Fruit fly (Drosophila melanogaster): ENCODE measurements around the gene Sec10.

The Sec10 gene

dm6 chr3R:24151924-24152809, 17.5 kb downstream of the Sec10 start, which contains the start of the genes p38a and CG6178:
TSS of gene p38a (minus strand) at chr3R:24152321.
TSS of gene CG6178 (plus strand) at chr3R:24152347.
- TF ChIP-seq kay (GFP tag; ENCODE audit: borderline replicate concordance) (no peak), toe (GFP tag; optimal IDR thresholded peaks at IDR 0.05) (peak; percentile 67), CG7045 (GFP tag; optimal IDR thresholded peaks at IDR 0.05) (peak; percentile 97), pad (GFP tag; optimal IDR thresholded peaks at IDR 0.05) (peak; percentile 90), Clk (GFP tag; optimal IDR thresholded peaks at IDR 0.05) (peak; percentile 75), ovo (GFP tag; optimal IDR thresholded peaks at IDR 0.05) (peak; percentile 80), cnc (optimal IDR thresholded peaks at IDR 0.05) (no peak), CG33017 (tag; optimal IDR thresholded peaks at IDR 0.05) (peak; percentile 97), CG14711 (tag; optimal IDR thresholded peaks at IDR 0.05) (peak; percentile 96), CG5204 (GFP tag; optimal IDR thresholded peaks at IDR 0.05) (peak; percentile 79), Mnt (GFP tag; optimal IDR thresholded peaks at IDR 0.05) (peak; percentile 77), CG7101 (tag; optimal IDR thresholded peaks at IDR 0.05) (peak; percentile 99), tj (GFP tag; optimal IDR thresholded peaks at IDR 0.05) (peak; percentile 85), CG1620 (GFP tag; optimal IDR thresholded peaks at IDR 0.05) (peak; percentile 59), Crg-1 (GFP tag; optimal IDR thresholded peaks at IDR 0.05) (peak; percentile 71), cic (GFP tag; optimal IDR thresholded peaks at IDR 0.05) (peak; percentile 73), CG12768 (GFP tag; optimal IDR thresholded peaks at IDR 0.05) (peak; percentile 97), bab1 (GFP tag; optimal IDR thresholded peaks at IDR 0.05) (peak; percentile 97), CG11617 (GFP tag; optimal IDR thresholded peaks at IDR 0.05) (peak; percentile 99), Hr96 (GFP tag; optimal IDR thresholded peaks at IDR 0.05) (peak; percentile 60)

- TF ChIP-seq tj (GFP tag; optimal IDR thresholded peaks at IDR 0.05) (peak; percentile 50), Mnt (GFP tag; optimal IDR thresholded peaks at IDR 0.05) (peak; percentile 75), bab1 (GFP tag; optimal IDR thresholded peaks at IDR 0.05) (peak; percentile 88), CG5204 (GFP tag; optimal IDR thresholded peaks at IDR 0.05) (no peak), CG7045 (GFP tag; optimal IDR thresholded peaks at IDR 0.05) (peak; percentile 83), CG14711 (tag; optimal IDR thresholded peaks at IDR 0.05) (peak; percentile 90), cic (GFP tag; optimal IDR thresholded peaks at IDR 0.05) (peak; percentile 34), CG12768 (GFP tag; optimal IDR thresholded peaks at IDR 0.05) (peak; percentile 91), cnc (optimal IDR thresholded peaks at IDR 0.05) (no peak), CG11617 (GFP tag; optimal IDR thresholded peaks at IDR 0.05) (peak; percentile 86), pad (GFP tag; optimal IDR thresholded peaks at IDR 0.05) (peak; percentile 82), Hr96 (GFP tag; optimal IDR thresholded peaks at IDR 0.05) (no peak), Crg-1 (GFP tag; optimal IDR thresholded peaks at IDR 0.05) (peak; percentile 45), Clk (GFP tag; optimal IDR thresholded peaks at IDR 0.05) (peak; percentile 38), kay (GFP tag; ENCODE audit: borderline replicate concordance) (no peak), ovo (GFP tag; optimal IDR thresholded peaks at IDR 0.05) (peak; percentile 17), CG33017 (tag; optimal IDR thresholded peaks at IDR 0.05) (peak; percentile 91), CG7101 (tag; optimal IDR thresholded peaks at IDR 0.05) (peak; percentile 94), CG1620 (GFP tag; optimal IDR thresholded peaks at IDR 0.05) (peak; percentile 57), toe (GFP tag; optimal IDR thresholded peaks at IDR 0.05) (no peak)
Observed at dm6 chr3R:24161173-24161811, 26.7 kb downstream of the Sec10 start, which contains the start of the genes Myo95E and TBC1d7. TSS of gene Myo95E (minus strand) at chr3R:24161498. TSS of gene TBC1d7 (plus strand) at chr3R:24161727.

- TF ChIP-seq CG14711 (tag; optimal IDR thresholded peaks at IDR 0.05) (no peak), CG7101 (tag; optimal IDR thresholded peaks at IDR 0.05) (no peak), CG1620 (GFP tag; optimal IDR thresholded peaks at IDR 0.05) (no peak), Mnt (GFP tag; optimal IDR thresholded peaks at IDR 0.05) (peak; percentile 36), bab1 (GFP tag; optimal IDR thresholded peaks at IDR 0.05) (no peak), CG33017 (tag; optimal IDR thresholded peaks at IDR 0.05) (no peak), CG11617 (GFP tag; optimal IDR thresholded peaks at IDR 0.05) (no peak)
Observed at dm6 chr3R:24162774-24163555, 28.3 kb downstream of the Sec10 start, which contains the start of gene mRpS24. TSS of gene mRpS24 (minus strand) at chr3R:24163545.

- TF ChIP-seq cnc (optimal IDR thresholded peaks at IDR 0.05) (no peak), Clk (GFP tag; optimal IDR thresholded peaks at IDR 0.05) (no peak), CG14711 (tag; optimal IDR thresholded peaks at IDR 0.05) (peak; percentile 91), bab1 (GFP tag; optimal IDR thresholded peaks at IDR 0.05) (peak; percentile 50), CG33017 (tag; optimal IDR thresholded peaks at IDR 0.05) (peak; percentile 20), CG12768 (GFP tag; optimal IDR thresholded peaks at IDR 0.05) (peak; percentile 46), Hr96 (GFP tag; optimal IDR thresholded peaks at IDR 0.05) (no peak), CG7101 (tag; optimal IDR thresholded peaks at IDR 0.05) (peak; percentile 66), tj (GFP tag; optimal IDR thresholded peaks at IDR 0.05) (peak; percentile 48), pad (GFP tag; optimal IDR thresholded peaks at IDR 0.05) (peak; percentile 36), Mnt (GFP tag; optimal IDR thresholded peaks at IDR 0.05) (no peak), CG7045 (GFP tag; optimal IDR thresholded peaks at IDR 0.05) (peak; percentile 43), CG5204 (GFP tag; optimal IDR thresholded peaks at IDR 0.05) (no peak), kay (GFP tag; ENCODE audit: borderline replicate concordance) (no peak), CG1620 (GFP tag; optimal IDR thresholded peaks at IDR 0.05) (peak; percentile 26), toe (GFP tag; optimal IDR thresholded peaks at IDR 0.05) (no peak), cic (GFP tag; optimal IDR thresholded peaks at IDR 0.05) (peak; percentile 12), Crg-1 (GFP tag; optimal IDR thresholded peaks at IDR 0.05) (peak; percentile 32), ovo (GFP tag; optimal IDR thresholded peaks at IDR 0.05) (peak; percentile 37), CG11617 (GFP tag; optimal IDR thresholded peaks at IDR 0.05) (peak; percentile 81)
Observed at dm6 chr3R:24163556-24164022, 29.0 kb downstream of the Sec10 start, which contains the start of gene Apc2. TSS of gene Apc2 (plus strand) at chr3R:24163966.
